Worm (Caenorhabditis elegans) whole organism, late embryonic: ENCODE measurements around the gene srd-34.

ENCODE experiments used
- C08G9.2 ChIP-seq: sonication (generic microtip); optimal IDR thresholded peaks from 2 replicates; lab custom pipeline; 2016; ENCODE audit warnings: mild to moderate bottlenecking, missing genetic modification characterization, moderate library complexity, missing compliant biosample characterization
- F13H6.1 ChIP-seq: sonication (generic microtip); optimal IDR thresholded peaks from 2 replicates; lab custom pipeline; 2016; ENCODE audit warnings: missing genetic modification characterization, missing compliant biosample characterization
- K09A11.1 ChIP-seq: sonication (generic microtip); optimal IDR thresholded peaks from 2 replicates; lab custom pipeline; 2017; ENCODE audit warnings: antibody characterized with exemption, mild to moderate bottlenecking, missing genetic modification characterization, missing compliant biosample characterization; ENCODE audit not compliant: insufficient read depth
- T23F11.4 ChIP-seq: fragments of 200-800 bp; sonication (Bioruptor generic); optimal IDR thresholded peaks from 2 replicates; lab custom pipeline; 2018; ENCODE audit warnings: mild to moderate bottlenecking, missing genetic modification characterization, missing compliant biosample characterization
- Y22D7AL.16 ChIP-seq: sonication (generic microtip); optimal IDR thresholded peaks from 2 replicates; lab custom pipeline; 2016; ENCODE audit warnings: missing genetic modification characterization, missing compliant biosample characterization
- ahr-1 ChIP-seq: sonication (generic microtip); optimal IDR thresholded peaks from 2 replicates; lab custom pipeline; 2016; ENCODE audit warnings: missing genetic modification characterization, missing compliant biosample characterization
- ama-1 ChIP-seq: fragments of 150-350 bp; optimal IDR thresholded peaks from 2 replicates; lab custom pipeline; 2014
- ceh-18 ChIP-seq: sonication (generic microtip); optimal IDR thresholded peaks from 2 replicates; lab custom pipeline; 2016; ENCODE audit warnings: missing genetic modification characterization, missing compliant biosample characterization
- ceh-19 ChIP-seq: fragments of 200-800 bp; sonication (Bioruptor generic); optimal IDR thresholded peaks from 2 replicates; lab custom pipeline; 2018; ENCODE audit warnings: mild to moderate bottlenecking, missing genetic modification characterization, missing compliant biosample characterization
- ceh-34 ChIP-seq: sonication (generic microtip); optimal IDR thresholded peaks from 2 replicates; lab custom pipeline; 2016; ENCODE audit warnings: mild to moderate bottlenecking, missing genetic modification characterization, missing compliant biosample characterization
- ceh-48 ChIP-seq: sonication (generic microtip); optimal IDR thresholded peaks from 2 replicates; lab custom pipeline; 2016; ENCODE audit warnings: missing genetic modification characterization, inconsistent platforms, missing compliant biosample characterization
- ceh-6 ChIP-seq: fragments of 200-800 bp; sonication (Bioruptor generic); optimal IDR thresholded peaks from 2 replicates; lab custom pipeline; 2018; ENCODE audit warnings: mild to moderate bottlenecking, missing genetic modification characterization, missing compliant biosample characterization
- ceh-9 ChIP-seq: sonication (generic microtip); optimal IDR thresholded peaks from 2 replicates; lab custom pipeline; 2016; ENCODE audit warnings: mild to moderate bottlenecking, missing genetic modification characterization, inconsistent platforms, missing compliant biosample characterization
- dve-1 ChIP-seq: sonication (generic microtip); optimal IDR thresholded peaks from 2 replicates; lab custom pipeline; 2017; ENCODE audit warnings: antibody characterized with exemption, mild to moderate bottlenecking, missing genetic modification characterization, missing compliant biosample characterization
- elt-4 ChIP-seq: sonication (generic microtip); optimal IDR thresholded peaks from 2 replicates; lab custom pipeline; 2016; ENCODE audit warnings: missing genetic modification characterization, missing compliant biosample characterization
- eyg-1 ChIP-seq: sonication (generic microtip); optimal IDR thresholded peaks from 2 replicates; lab custom pipeline; 2016; ENCODE audit warnings: missing genotype, missing genetic modification characterization, missing compliant biosample characterization
- fax-1 ChIP-seq: sonication (generic microtip); optimal IDR thresholded peaks from 2 replicates; lab custom pipeline; 2016; ENCODE audit warnings: missing genotype, missing genetic modification characterization, missing compliant biosample characterization
- fkh-10 ChIP-seq: fragments of 150-350 bp; optimal IDR thresholded peaks from 2 replicates; lab custom pipeline; 2014; ENCODE audit warnings: missing biosample characterization, missing genetic modification reagents, missing genetic modification characterization
- gmeb-2 ChIP-seq: sonication (generic microtip); optimal IDR thresholded peaks from 2 replicates; lab custom pipeline; 2016; ENCODE audit warnings: missing genetic modification characterization, inconsistent platforms, missing compliant biosample characterization
- hlh-13 ChIP-seq: fragments of 200-800 bp; sonication (Bioruptor generic); optimal IDR thresholded peaks from 2 replicates; lab custom pipeline; 2018; ENCODE audit warnings: mild to moderate bottlenecking, missing genetic modification characterization, missing compliant biosample characterization
- hlh-30 ChIP-seq: sonication (generic microtip); optimal IDR thresholded peaks from 2 replicates; lab custom pipeline; 2017; ENCODE audit warnings: antibody characterized with exemption, missing genetic modification characterization, missing compliant biosample characterization; ENCODE audit not compliant: insufficient read depth
- hlh-6 ChIP-seq: sonication (generic microtip); optimal IDR thresholded peaks from 2 replicates; lab custom pipeline; 2016; ENCODE audit warnings: missing genotype, missing genetic modification characterization, missing compliant biosample characterization
- hlh-8 ChIP-seq: sonication (generic microtip); optimal IDR thresholded peaks from 2 replicates; lab custom pipeline; 2016; ENCODE audit warnings: missing genotype, missing genetic modification characterization, missing compliant biosample characterization
- lim-6 ChIP-seq: sonication (generic microtip); optimal IDR thresholded peaks from 2 replicates; lab custom pipeline; 2016; ENCODE audit warnings: missing genetic modification characterization, missing compliant biosample characterization
- lin-11 ChIP-seq: fragments of 200-800 bp; sonication (Bioruptor generic); optimal IDR thresholded peaks from 2 replicates; lab custom pipeline; 2018; ENCODE audit warnings: mild to moderate bottlenecking, missing genetic modification characterization, missing compliant biosample characterization
- mec-3 ChIP-seq: sonication (generic microtip); optimal IDR thresholded peaks from 2 replicates; lab custom pipeline; 2016; ENCODE audit warnings: borderline replicate concordance, missing genetic modification characterization, missing compliant biosample characterization
- nfya-1 ChIP-seq: sonication (generic microtip); optimal IDR thresholded peaks from 2 replicates; lab custom pipeline; 2017; ENCODE audit warnings: missing genetic modification characterization, mild to moderate bottlenecking, missing compliant biosample characterization, antibody characterized with exemption, moderate library complexity
- npax-4 ChIP-seq: sonication (generic microtip); optimal IDR thresholded peaks from 2 replicates; lab custom pipeline; 2016; ENCODE audit warnings: missing genetic modification characterization, missing compliant biosample characterization
- odd-2 ChIP-seq: sonication (generic microtip); optimal IDR thresholded peaks from 2 replicates; lab custom pipeline; 2017; ENCODE audit warnings: antibody characterized with exemption, mild to moderate bottlenecking, missing genetic modification characterization, missing compliant biosample characterization
- pag-3 ChIP-seq: sonication (generic microtip); optimal IDR thresholded peaks from 2 replicates; lab custom pipeline; 2016; ENCODE audit warnings: missing compliant biosample characterization, missing genetic modification characterization, borderline replicate concordance
- pax-1 ChIP-seq: fragments of 150-350 bp; optimal IDR thresholded peaks from 2 replicates; lab custom pipeline; 2014; ENCODE audit warnings: missing biosample characterization, missing genetic modification characterization
- pha-4 ChIP-seq: fragments of 150-350 bp; optimal IDR thresholded peaks from 2 replicates; lab custom pipeline; 2018; ENCODE audit warnings: missing biosample characterization, missing genetic modification reagents, missing genetic modification characterization
- pqm-1 ChIP-seq: sonication (generic microtip); optimal IDR thresholded peaks from 2 replicates; lab custom pipeline; 2016; ENCODE audit warnings: missing genetic modification characterization, missing compliant biosample characterization
- pros-1 ChIP-seq: fragments of 150-350 bp; optimal IDR thresholded peaks from 2 replicates; lab custom pipeline; 2014; ENCODE audit warnings: missing biosample characterization, missing genetic modification reagents, missing genetic modification characterization
- rnt-1 ChIP-seq: sonication (generic microtip); optimal IDR thresholded peaks from 2 replicates; lab custom pipeline; 2016; ENCODE audit warnings: missing genetic modification characterization, missing compliant biosample characterization
- sox-2 ChIP-seq: fragments of 200-800 bp; sonication (Bioruptor generic); IDR thresholded peaks from 2 replicates; pipeline ENCODE4 v1.3.6; 2022; ENCODE audit warnings: missing genetic modification reagents, missing genetic modification characterization, missing compliant biosample characterization
- syd-9 ChIP-seq: sonication (generic microtip); optimal IDR thresholded peaks from 2 replicates; lab custom pipeline; 2016; ENCODE audit warnings: mild to moderate bottlenecking, missing genetic modification characterization, moderate library complexity, missing compliant biosample characterization
- tbx-2 ChIP-seq: sonication (generic microtip); optimal IDR thresholded peaks from 2 replicates; lab custom pipeline; 2016; ENCODE audit warnings: missing genetic modification characterization, missing compliant biosample characterization
- unc-3 ChIP-seq, 2 experiments: fragments of 200-800 bp in 1 of 2; sonication (Bioruptor generic) in 1 of 2; sonication (generic microtip) in 1 of 2; conservative IDR thresholded peaks in 1 of 2; optimal IDR thresholded peaks in 1 of 2; 2 replicates each; pipeline versions ENCODE4 v1.3.6 to Lab custom; 2016 to 2022; ENCODE audit warnings: missing compliant biosample characterization in 2 of 2, missing genetic modification characterization in 2 of 2, missing genetic modification reagents in 1 of 2
- unc-55 ChIP-seq: sonication (generic microtip); optimal IDR thresholded peaks from 2 replicates; lab custom pipeline; 2017; ENCODE audit warnings: missing biosample characterization, missing genetic modification reagents, missing genetic modification characterization
- unc-86 ChIP-seq: sonication (generic microtip); optimal IDR thresholded peaks from 2 replicates; lab custom pipeline; 2016; ENCODE audit warnings: missing genetic modification characterization, missing compliant biosample characterization
- zip-5 ChIP-seq: sonication (generic microtip); optimal IDR thresholded peaks from 2 replicates; lab custom pipeline; 2016; ENCODE audit warnings: missing genetic modification characterization, missing compliant biosample characterization

Gene srd-34

DNA sequence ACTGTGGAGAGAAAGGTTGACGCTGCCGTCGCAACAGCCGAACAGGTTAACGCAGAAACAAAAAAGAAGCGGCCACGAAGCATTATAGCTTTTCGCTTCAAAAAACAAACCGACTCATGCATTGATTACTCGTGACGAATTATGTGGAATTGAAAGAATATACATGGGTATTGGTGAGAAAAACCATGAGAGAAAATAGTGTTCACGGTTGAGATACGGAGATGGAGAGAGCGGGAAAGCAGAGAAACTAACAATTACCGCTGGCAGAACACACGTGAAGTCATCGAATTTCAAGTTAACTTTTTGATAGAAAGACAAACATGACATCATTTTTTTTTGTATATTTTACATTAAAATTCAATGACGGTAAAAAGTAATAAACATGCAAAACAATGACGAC, 13.6 kb downstream of the srd-34 start:
- no peak for TF ChIP-seq lin-11 (tag; lab: Kevin White, UChicago)
- TF ChIP-seq eyg-1 (tag; lab: Kevin White, UChicago): no peak
- no peak for TF ChIP-seq zip-5 (tag; lab: Kevin White, UChicago)
- no peak for TF ChIP-seq hlh-30 (tag; lab: Kevin White, UChicago)
- TF ChIP-seq pqm-1 (tag; lab: Kevin White, UChicago): no peak
- no peak for TF ChIP-seq mec-3
- TF ChIP-seq elt-4 (tag; lab: Kevin White, UChicago): no peak

DNA sequence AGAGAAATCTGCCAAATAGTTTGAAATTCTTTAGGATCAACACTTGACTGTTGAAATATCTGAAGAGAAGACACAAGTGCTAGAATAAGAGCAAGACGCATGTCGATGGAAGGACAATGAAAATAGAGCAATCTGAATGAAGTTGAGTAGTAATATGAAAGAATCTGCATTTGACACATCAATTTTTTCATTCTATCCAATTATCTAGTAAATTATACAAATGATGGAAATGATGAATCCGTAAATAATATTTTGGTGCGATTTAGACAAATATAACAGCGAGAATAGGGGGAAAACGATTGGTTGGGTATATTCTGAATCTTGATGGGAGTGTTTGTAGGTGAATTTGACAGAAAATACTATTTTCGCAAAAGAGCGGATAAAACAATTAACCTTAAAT, 16.2 kb downstream of the srd-34 start, which contains the start of gene txt-10:
Gene txt-10 (minus strand): TSS at position 101 of the 400 bp plus-strand sequence.
- TF ChIP-seq ceh-18 (tag; lab: Kevin White, UChicago): no peak
- TF ChIP-seq ceh-9 (tag; lab: Kevin White, UChicago): no peak
- no peak for TF ChIP-seq ahr-1 (tag; lab: Kevin White, UChicago)

DNA sequence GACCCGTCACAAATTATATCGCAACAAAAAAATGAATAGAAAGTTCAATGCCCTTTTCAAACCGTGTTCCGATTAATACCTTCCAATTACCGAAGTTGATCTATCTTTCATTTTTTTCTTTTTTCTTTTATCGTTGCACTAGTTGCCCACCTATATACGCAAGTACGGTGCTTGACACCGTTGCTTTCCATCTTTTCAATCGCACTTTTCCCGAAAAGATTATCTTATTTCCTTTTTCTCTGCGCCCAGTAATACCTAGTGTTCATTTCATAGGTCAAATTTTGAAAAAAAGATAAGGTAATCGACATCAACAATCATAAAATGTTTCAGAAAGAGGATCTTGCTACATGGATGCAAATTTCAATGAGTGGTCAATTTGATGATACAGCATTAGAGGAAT, 19.3 kb downstream of the srd-34 start:
- TF ChIP-seq pax-1: no peak
- no peak for TF ChIP-seq pqm-1 (tag; lab: Kevin White, UChicago)
- no peak for TF ChIP-seq ceh-18 (tag; lab: Kevin White, UChicago)
- TF ChIP-seq T23F11.4 (GFP tag; lab: Kevin White, UChicago): no peak
- TF ChIP-seq fax-1 (tag; lab: Kevin White, UChicago): no peak
- no peak for TF ChIP-seq ceh-48 (tag; lab: Kevin White, UChicago)
- no peak for TF ChIP-seq odd-2
- TF ChIP-seq K09A11.1 (tag; lab: Kevin White, UChicago): no peak
- TF ChIP-seq gmeb-2: no peak
- no peak for TF ChIP-seq eyg-1 (tag; lab: Kevin White, UChicago)
- no peak for TF ChIP-seq F13H6.1 (tag; lab: Kevin White, UChicago)
- TF ChIP-seq ceh-34 (tag; lab: Kevin White, UChicago): no peak
- TF ChIP-seq syd-9: no peak
- no peak for TF ChIP-seq ceh-9 (tag; lab: Kevin White, UChicago)
- TF ChIP-seq fkh-10: no peak
- TF ChIP-seq ama-1 (lab: Kevin White, UChicago): no peak
- no peak for TF ChIP-seq hlh-13 (GFP tag; lab: Kevin White, UChicago)

DNA sequence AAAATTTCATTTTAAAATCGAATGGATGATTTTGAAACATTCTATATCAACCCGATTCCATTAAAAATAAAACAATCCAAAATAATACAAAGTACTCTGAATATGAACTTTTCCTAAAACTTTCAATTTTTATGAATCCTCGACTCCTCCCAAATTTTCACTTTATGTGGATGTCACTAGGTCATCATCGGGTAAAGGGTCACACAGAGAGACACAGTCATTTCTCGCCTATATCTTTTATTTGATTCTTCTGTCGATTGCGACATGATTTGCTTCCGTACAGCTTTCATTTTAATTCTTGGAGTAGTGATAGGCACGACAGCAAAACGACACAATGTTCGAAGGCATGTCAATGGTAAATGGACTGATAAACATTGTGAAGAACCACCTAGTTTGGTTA, 20.4 kb downstream of the srd-34 start, which contains the start of gene F25D1.3:
Gene F25D1.3 (plus strand): TSS at position 225 of the 400 bp plus-strand sequence.
- TF ChIP-seq unc-86 (no peak), C08G9.2 (no peak), eyg-1 (tag; lab: Kevin White, UChicago) (no peak), fkh-10 (no peak), pag-3 (tag; lab: Kevin White, UChicago) (no peak), sox-2 (GFP tag; lab: Robert Waterston, UW) (no peak), unc-3 (GFP tag; conservative IDR thresholded peaks at IDR 0.05; lab: Robert Waterston, UW) (no peak), unc-3 (tag; optimal IDR thresholded peaks at IDR 0.05; lab: Kevin White, UChicago) (no peak), hlh-30 (tag; lab: Kevin White, UChicago) (no peak), Y22D7AL.16 (tag; lab: Kevin White, UChicago) (no peak)

DNA sequence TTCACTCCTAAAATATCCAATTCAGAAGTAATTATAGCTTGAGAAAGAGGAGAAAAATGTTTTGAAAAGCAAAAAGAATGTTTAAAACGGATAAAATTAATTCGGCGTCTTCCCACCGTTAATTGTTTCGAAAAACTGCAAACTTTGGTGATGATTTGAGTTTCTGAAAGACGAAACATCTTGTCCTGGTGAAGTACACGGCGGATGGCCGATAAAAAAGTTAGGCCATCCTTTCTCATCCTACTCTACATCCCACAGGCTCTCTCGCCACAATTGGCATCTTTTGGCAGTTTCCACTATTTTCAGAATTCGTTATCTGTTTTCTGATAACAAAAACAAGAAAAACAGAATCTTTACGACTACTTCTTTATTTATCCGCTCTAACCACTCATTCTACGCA, 23.0 kb downstream of the srd-34 start, which contains the start of the genes C35A5.8 and hda-11:
Gene C35A5.8 (minus strand): TSS at position 7 of the 400 bp plus-strand sequence.
Gene hda-11 (plus strand): TSS at position 283 of the 400 bp plus-strand sequence.
- TF ChIP-seq ceh-6 (GFP tag; lab: Kevin White, UChicago) (no peak), F13H6.1 (tag; lab: Kevin White, UChicago) (peak; percentile 65), hlh-8 (tag; lab: Kevin White, UChicago) (peak; percentile 82), pha-4 (tag; lab: Kevin White, UChicago) (no peak), rnt-1 (tag; lab: Kevin White, UChicago) (peak; percentile 60), lim-6 (peak; percentile 63), ama-1 (lab: Kevin White, UChicago) (no peak), npax-4 (tag; lab: Kevin White, UChicago) (no peak), syd-9 (no peak), K09A11.1 (tag; lab: Kevin White, UChicago) (no peak), pqm-1 (tag; lab: Kevin White, UChicago) (no peak), unc-55 (GFP tag; lab: Kevin White, UChicago) (no peak), ceh-19 (peak; percentile 15), hlh-6 (peak; percentile 7), pros-1 (tag; lab: Kevin White, UChicago) (no peak), ceh-34 (tag; lab: Kevin White, UChicago) (peak; percentile 48), unc-3 (GFP tag; conservative IDR thresholded peaks at IDR 0.05; lab: Robert Waterston, UW) (no peak), unc-3 (tag; optimal IDR thresholded peaks at IDR 0.05; lab: Kevin White, UChicago) (no peak), nfya-1 (peak; percentile 8), ceh-18 (tag; lab: Kevin White, UChicago) (peak; percentile 15), tbx-2 (peak; percentile 90), C08G9.2 (peak; percentile 96), Y22D7AL.16 (tag; lab: Kevin White, UChicago) (no peak), dve-1 (tag; lab: Kevin White, UChicago) (no peak), gmeb-2 (no peak)
